Worm (Caenorhabditis elegans): ENCODE results near the gene C34F6.11.
"Not testable (repeated sequence)": the region's sequence is repeated elsewhere in the genome, so short reads cannot be mapped to it uniquely, and the experiment has no call there.

Gene C34F6.11

DNA sequence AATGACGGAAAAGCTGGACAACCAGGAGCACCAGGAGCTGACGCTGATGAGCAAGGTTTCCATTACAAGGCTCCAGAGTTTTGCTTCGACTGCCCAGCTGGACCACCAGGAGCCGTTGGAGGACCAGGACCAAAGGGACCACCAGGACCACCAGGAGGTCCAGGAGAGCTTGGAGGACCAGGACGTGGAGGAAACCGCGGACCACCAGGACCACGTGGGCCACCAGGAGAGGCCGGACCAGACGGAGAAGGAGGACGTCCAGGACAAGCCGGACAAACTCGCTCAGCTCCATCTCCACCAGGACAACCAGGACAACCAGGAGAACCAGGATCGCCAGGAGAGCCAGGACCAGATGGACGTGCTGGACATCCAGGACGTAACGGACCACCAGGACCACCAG lies 1.8 kb downstream of the C34F6.11 start:
- TF ChIP-seq ctbp-1 (GFP tag; IDR thresholded peaks at IDR 0.05) (0 out of 2 replicates have a peak, but pooled peaks have one; percentile 9), set-16 (GFP tag; IDR thresholded peaks at IDR 0.05) (peak; percentile 95), tag-97 (GFP tag; IDR thresholded peaks at IDR 0.05) (0 out of 2 replicates have a peak, but pooled peaks have one; percentile 61)

DNA sequence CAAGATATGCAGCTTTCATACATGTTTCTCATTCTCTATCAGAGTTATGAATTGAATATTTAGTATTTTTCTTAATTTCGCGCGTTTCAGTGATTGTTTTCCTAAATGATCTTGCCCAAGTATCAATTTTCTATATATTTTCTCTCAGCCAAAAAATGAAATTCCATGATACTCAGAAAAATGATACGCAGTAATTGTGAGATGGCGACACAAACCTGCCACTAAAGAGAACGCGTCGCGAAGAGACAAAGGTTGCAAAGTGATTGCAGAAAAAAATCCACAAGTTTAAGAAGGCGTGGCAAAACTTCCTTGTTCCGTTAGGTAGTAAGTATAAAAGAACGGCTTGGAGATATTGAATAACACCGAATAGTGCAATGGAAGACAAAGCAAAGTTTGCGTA lies 2.6 kb downstream of the C34F6.11 start, which contains the start of gene col-179:
Gene col-179 (plus strand): TSS at position 301 of the 400 bp plus-strand sequence.
- TF ChIP-seq lin-13 (GFP tag; optimal IDR thresholded peaks at IDR 0.05) (no peak), mxl-3 (GFP tag; optimal IDR thresholded peaks at IDR 0.05) (no peak), fos-1 (tag; optimal IDR thresholded peaks at IDR 0.05) (no peak), nhr-41 (GFP tag; IDR thresholded peaks at IDR 0.05) (no peak), unc-39 (tag; optimal IDR thresholded peaks at IDR 0.05) (no peak), mep-1 (tag; optimal IDR thresholded peaks at IDR 0.05) (no peak), tra-1 (GFP tag; IDR thresholded peaks at IDR 0.05) (no peak), saeg-2 (GFP tag; IDR thresholded peaks at IDR 0.05) (no peak), ceh-20 (GFP tag; IDR thresholded peaks at IDR 0.05) (no peak), ceh-82 (tag; optimal IDR thresholded peaks at IDR 0.05) (no peak), php-3 (GFP tag; IDR thresholded peaks at IDR 0.05) (no peak), F44E2.7 (GFP tag; IDR thresholded peaks at IDR 0.05) (no peak), R02D3.7 (tag; optimal IDR thresholded peaks at IDR 0.05) (no peak), F37D6.2 (tag; optimal IDR thresholded peaks at IDR 0.05) (no peak), madf-9 (GFP tag; conservative IDR thresholded peaks at IDR 0.05) (no peak), hmg-1.1 (GFP tag; IDR thresholded peaks at IDR 0.05) (no peak), ztf-7 (tag; optimal IDR thresholded peaks at IDR 0.05) (no peak), ztf-11 (tag; optimal IDR thresholded peaks at IDR 0.05) (no peak)

DNA sequence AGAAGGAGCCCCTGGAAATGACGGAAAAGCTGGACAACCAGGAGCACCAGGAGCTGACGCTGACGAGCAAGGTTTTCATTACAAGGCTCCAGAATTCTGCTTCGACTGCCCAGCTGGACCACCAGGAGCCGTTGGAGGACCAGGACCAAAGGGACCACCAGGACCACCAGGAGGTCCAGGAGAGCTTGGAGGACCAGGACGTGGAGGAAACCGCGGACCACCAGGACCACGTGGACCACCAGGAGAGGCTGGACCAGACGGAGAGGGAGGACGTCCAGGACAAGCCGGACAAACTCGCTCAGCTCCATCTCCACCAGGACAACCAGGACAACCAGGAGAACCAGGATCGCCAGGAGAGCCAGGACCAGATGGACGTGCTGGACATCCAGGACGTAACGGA lies 3.9 kb downstream of the C34F6.11 start:
- TF ChIP-seq lim-7 (GFP tag; IDR thresholded peaks at IDR 0.05), result 0 out of 2 replicates have a peak, but pooled peaks have one; percentile 17
- TF ChIP-seq tag-97 (GFP tag; IDR thresholded peaks at IDR 0.05), result 0 out of 2 replicates have a peak, but pooled peaks have one; percentile 39
- 0 out of 2 replicates have a peak, but pooled peaks have one; percentile 14 for TF ChIP-seq pha-4 (GFP tag; IDR thresholded peaks at IDR 0.05)
- not testable (repeated sequence) for TF ChIP-seq pha-4 (tag; optimal IDR thresholded peaks at IDR 0.05)
- TF ChIP-seq set-16 (GFP tag; IDR thresholded peaks at IDR 0.05), result peak; percentile 95

DNA sequence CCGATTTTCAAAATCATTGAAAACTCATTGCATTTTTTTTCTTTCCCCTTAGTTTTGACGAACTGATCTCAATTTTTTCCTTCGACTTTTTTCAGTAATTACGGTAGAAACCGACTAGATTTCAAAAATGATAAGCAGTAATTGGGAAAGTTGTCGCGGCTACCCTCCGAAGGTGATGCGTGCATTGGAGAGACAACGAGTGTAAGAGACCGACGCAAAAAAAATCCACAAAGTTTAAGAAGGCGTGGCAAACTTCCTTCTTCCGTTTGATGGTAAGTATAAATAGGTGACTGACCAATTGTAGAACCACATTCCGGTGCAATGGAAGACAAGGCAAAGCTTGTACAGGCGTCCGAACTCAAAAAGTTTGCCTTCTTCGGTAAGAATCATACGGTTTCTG lies 4.6 kb downstream of the C34F6.11 start, which contains the start of gene col-178:
Gene col-178 (plus strand): TSS at position 301 of the 400 bp plus-strand sequence.
- TF ChIP-seq mep-1 (tag; optimal IDR thresholded peaks at IDR 0.05) (no peak), nhr-28 (tag; optimal IDR thresholded peaks at IDR 0.05) (no peak), unc-62 (GFP tag; optimal IDR thresholded peaks at IDR 0.05 in 1 of 2) (peak in 1 of 2 experiments; percentile 67), unc-62 (tag; optimal IDR thresholded peaks at IDR 0.05) (no peak), dmd-8 (GFP tag; IDR thresholded peaks at IDR 0.05) (no peak), dve-1 (tag; optimal IDR thresholded peaks at IDR 0.05; ENCODE audit: insufficient read depth) (no peak), snpc-4 (tag; optimal IDR thresholded peaks at IDR 0.05) (no peak)

DNA sequence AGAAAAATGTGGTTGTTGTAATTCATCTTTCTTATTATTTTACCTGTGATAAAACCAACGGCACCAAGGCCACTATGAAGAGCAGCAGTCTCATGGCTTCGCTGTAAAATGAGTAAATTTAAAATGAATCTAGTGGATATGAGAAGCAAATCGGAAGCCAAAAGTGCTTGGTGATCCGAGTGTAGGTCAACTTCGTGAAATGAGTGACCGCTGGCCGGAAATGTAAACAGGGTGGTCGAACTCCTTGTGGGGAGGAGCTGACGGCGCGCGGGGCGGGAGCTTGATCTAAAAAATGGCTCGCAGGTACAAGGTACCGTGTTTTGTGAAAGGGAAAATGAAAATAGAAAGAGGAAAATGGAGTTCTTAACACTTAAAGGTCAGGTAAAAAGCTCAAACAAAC lies 7.0 kb downstream of the C34F6.11 start, which contains the start of gene C34F6.1:
Gene C34F6.1 (minus strand): TSS at position 101 of the 400 bp plus-strand sequence.
- TF ChIP-seq aha-1 (tag) (peak; percentile 17), vab-7 (GFP tag; IDR thresholded peaks at IDR 0.05) (no peak), mdt-29 (GFP tag; IDR thresholded peaks at IDR 0.05) (no peak), daf-16 (GFP tag; optimal IDR thresholded peaks at IDR 0.05) (no peak), daf-16 (tag; optimal IDR thresholded peaks at IDR 0.05) (no peak)

Measured in whole organism, L4 larva.